Fruit fly (Drosophila melanogaster) whole organism, embryonic: Measurements from ENCODE around the gene snk.
A peak's percentile ranks its signal among the peaks of the same experiment; 100 is the strongest.

Experiments used
- Atf3 ChIP-seq: fragments of 200-800 bp; sonication (Bioruptor generic); optimal IDR thresholded peaks from 3 replicates; lab custom pipeline; 2016; ENCODE audit warnings: missing biosample characterization, missing genetic modification characterization
- BEAF-32 ChIP-seq: fragments of 200-800 bp; sonication (Bioruptor generic); optimal IDR thresholded peaks from 3 replicates; lab custom pipeline; 2017; ENCODE audit warnings: missing biosample characterization, missing genetic modification characterization, mild to moderate bottlenecking, moderate library complexity, missing genetic modification reagents
- CG10321 ChIP-seq: fragments of 200-800 bp; sonication (Bioruptor generic); IDR thresholded peaks from 2 replicates; pipeline ENCODE4 v1.3.6; 2022; ENCODE audit warnings: missing biosample characterization, missing genetic modification characterization
- CG10431 ChIP-seq: fragments of 200-800 bp; sonication (Bioruptor generic); optimal IDR thresholded peaks from 3 replicates; lab custom pipeline; 2018; ENCODE audit warnings: missing biosample characterization, mild to moderate bottlenecking, missing genetic modification characterization
- CG12071 ChIP-seq: fragments of 200-800 bp; sonication (Bioruptor generic); optimal IDR thresholded peaks from 3 replicates; lab custom pipeline; 2018; ENCODE audit warnings: missing biosample characterization, mild to moderate bottlenecking, missing genetic modification characterization
- CG12236 ChIP-seq: fragments of 200-800 bp; sonication (Bioruptor generic); optimal IDR thresholded peaks from 2 replicates; lab custom pipeline; 2016; ENCODE audit warnings: missing biosample characterization, missing genetic modification characterization
- CG15479 ChIP-seq: fragments of 200-800 bp; sonication (Bioruptor generic); optimal IDR thresholded peaks from 3 replicates; lab custom pipeline; 2019; ENCODE audit warnings: missing biosample characterization, mild to moderate bottlenecking, missing genetic modification characterization, moderate library complexity
- CG16779 ChIP-seq: fragments of 200-800 bp; sonication (Bioruptor generic); IDR thresholded peaks from 2 replicates; pipeline ENCODE4 v1.3.6; 2022; ENCODE audit warnings: missing biosample characterization, missing genetic modification characterization
- CG18476 ChIP-seq: fragments of 200-800 bp; sonication (Bioruptor generic); optimal IDR thresholded peaks from 2 replicates; lab custom pipeline; 2016; ENCODE audit warnings: missing biosample characterization, mild to moderate bottlenecking, missing genetic modification characterization
- CG2120 ChIP-seq: fragments of 200-800 bp; sonication (Bioruptor generic); optimal IDR thresholded peaks from 3 replicates; lab custom pipeline; 2016; ENCODE audit warnings: missing biosample characterization, missing genetic modification characterization
- CG2678 ChIP-seq: fragments of 200-800 bp; sonication (Bioruptor generic); optimal IDR thresholded peaks from 3 replicates; lab custom pipeline; 2019; ENCODE audit warnings: missing biosample characterization, mild to moderate bottlenecking, missing genetic modification characterization, moderate library complexity
- CG33213 ChIP-seq: fragments of 200-800 bp; sonication (Bioruptor generic); optimal IDR thresholded peaks from 3 replicates; lab custom pipeline; 2016; ENCODE audit warnings: missing biosample characterization, missing genetic modification characterization
- CG34376 ChIP-seq: fragments of 200-800 bp; sonication (Bioruptor generic); optimal IDR thresholded peaks from 2 replicates; lab custom pipeline; 2018; ENCODE audit warnings: missing biosample characterization, mild to moderate bottlenecking, missing genetic modification characterization
- CG4328 ChIP-seq: fragments of 200-800 bp; sonication (Bioruptor generic); optimal IDR thresholded peaks from 3 replicates; lab custom pipeline; 2017; ENCODE audit warnings: missing biosample characterization, missing genetic modification reagents, missing genetic modification characterization
- CG7556 ChIP-seq: fragments of 200-800 bp; sonication (Bioruptor generic); optimal IDR thresholded peaks from 2 replicates; lab custom pipeline; 2017; ENCODE audit warnings: missing biosample characterization, mild to moderate bottlenecking, missing genetic modification characterization
- CG8944 ChIP-seq: fragments of 200-800 bp; sonication (Bioruptor generic); optimal IDR thresholded peaks from 3 replicates; lab custom pipeline; 2016; ENCODE audit warnings: missing biosample characterization, missing genetic modification characterization
- CG9932 ChIP-seq: fragments of 200-800 bp; sonication (Bioruptor generic); IDR thresholded peaks from 2 replicates; pipeline ENCODE4 v1.3.6; 2022; ENCODE audit warnings: missing biosample characterization, missing genetic modification characterization
- D19B ChIP-seq: fragments of 200-800 bp; sonication (Bioruptor generic); optimal IDR thresholded peaks from 2 replicates; lab custom pipeline; 2017; ENCODE audit warnings: missing biosample characterization, mild to moderate bottlenecking, missing genetic modification characterization
- Dek ChIP-seq: fragments of 200-800 bp; sonication (Bioruptor generic); optimal IDR thresholded peaks from 3 replicates; lab custom pipeline; 2019; ENCODE audit warnings: missing biosample characterization, mild to moderate bottlenecking, missing genetic modification characterization, moderate library complexity
- Dfd ChIP-seq, 2 experiments: fragments of >200 bp; optimal IDR thresholded peaks; 2 replicates each; lab custom pipeline; 2017; ENCODE audit warnings: missing biosample characterization in 2 of 2, missing genetic modification characterization in 2 of 2
- E2f1 ChIP-seq: fragments of 200-800 bp; sonication (Bioruptor generic); IDR thresholded peaks from 2 replicates; pipeline ENCODE4 v1.3.6; 2022; ENCODE audit warnings: missing biosample characterization, missing genetic modification characterization
- HLHmδ ChIP-seq: fragments of 200-800 bp; sonication (Bioruptor generic); optimal IDR thresholded peaks from 2 replicates; lab custom pipeline; 2018; ENCODE audit warnings: missing biosample characterization, mild to moderate bottlenecking, missing genetic modification characterization, moderate library complexity
- HmgZ ChIP-seq: fragments of 200-800 bp; sonication (Bioruptor generic); optimal IDR thresholded peaks from 2 replicates; lab custom pipeline; 2018; ENCODE audit warnings: missing biosample characterization, mild to moderate bottlenecking, missing genetic modification characterization
- MBD-R2 ChIP-seq: fragments of 200-800 bp; sonication (Bioruptor generic); IDR thresholded peaks from 2 replicates; pipeline ENCODE4 v1.3.6; 2022; ENCODE audit warnings: missing biosample characterization, missing genetic modification characterization
- Mad ChIP-seq: fragments of 200-800 bp; sonication (Bioruptor generic); optimal IDR thresholded peaks from 2 replicates; lab custom pipeline; 2016; ENCODE audit warnings: missing biosample characterization, missing genetic modification characterization
- NFAT ChIP-seq: fragments of 200-800 bp; sonication (Bioruptor generic); IDR thresholded peaks from 2 replicates; pipeline ENCODE4 v1.3.6; 2022; ENCODE audit warnings: missing biosample characterization, missing genetic modification characterization
- Side ChIP-seq: fragments of 200-800 bp; sonication (Bioruptor generic); optimal IDR thresholded peaks from 2 replicates; lab custom pipeline; 2016; ENCODE audit warnings: missing biosample characterization, missing genetic modification characterization
- Sin3A ChIP-seq: fragments of >200 bp; optimal IDR thresholded peaks from 2 replicates; lab custom pipeline; 2018
- Stat92E ChIP-seq, 3 experiments: fragments of >200 bp in 2 of 3; fragments of 200-800 bp in 1 of 3; sonication (Bioruptor generic) in 1 of 3; optimal IDR thresholded peaks; 2 replicates each; lab custom pipeline; 2017 to 2019; ENCODE audit warnings: missing biosample characterization in 3 of 3, missing genetic modification characterization in 3 of 3, mild to moderate bottlenecking in 1 of 3, moderate library complexity in 1 of 3
- YL-1 ChIP-seq: fragments of 200-800 bp; sonication (Bioruptor generic); optimal IDR thresholded peaks from 3 replicates; lab custom pipeline; 2017; ENCODE audit warnings: missing biosample characterization, mild to moderate bottlenecking, missing genetic modification characterization
- ab ChIP-seq: fragments of 200-800 bp; sonication (Bioruptor generic); optimal IDR thresholded peaks from 2 replicates; lab custom pipeline; 2016; ENCODE audit warnings: missing biosample characterization, missing genetic modification characterization
- aop ChIP-seq: fragments of 200-800 bp; sonication (Bioruptor generic); IDR thresholded peaks from 2 replicates; pipeline ENCODE4 v1.3.6; 2022; ENCODE audit warnings: missing biosample characterization, missing genetic modification characterization
- ash1 ChIP-seq: fragments of 200-800 bp; sonication (Bioruptor generic); optimal IDR thresholded peaks from 2 replicates; lab custom pipeline; 2018; ENCODE audit warnings: missing biosample characterization, mild to moderate bottlenecking, missing genetic modification characterization
- bowl ChIP-seq: fragments of 200-800 bp; sonication (Bioruptor generic); IDR thresholded peaks from 2 replicates; pipeline ENCODE4 v1.3.6; 2022; ENCODE audit warnings: missing biosample characterization, missing genetic modification characterization
- caup ChIP-seq: fragments of 200-800 bp; sonication (Bioruptor generic); optimal IDR thresholded peaks from 3 replicates; lab custom pipeline; 2017; ENCODE audit warnings: missing biosample characterization, mild to moderate bottlenecking, missing genetic modification characterization, moderate library complexity; ENCODE audit not compliant: severe bottlenecking
- corto ChIP-seq: fragments of 200-800 bp; sonication (Bioruptor generic); optimal IDR thresholded peaks from 2 replicates; lab custom pipeline; 2016; ENCODE audit warnings: missing biosample characterization, mild to moderate bottlenecking, missing genetic modification characterization, moderate library complexity
- dmrt99B ChIP-seq: fragments of 200-800 bp; sonication (Bioruptor generic); optimal IDR thresholded peaks from 2 replicates; lab custom pipeline; 2018; ENCODE audit warnings: missing biosample characterization, mild to moderate bottlenecking, missing genetic modification characterization, moderate library complexity
- gsb-n ChIP-seq: fragments of 200-800 bp; sonication (Bioruptor generic); optimal IDR thresholded peaks from 3 replicates; lab custom pipeline; 2018; ENCODE audit warnings: missing biosample characterization, mild to moderate bottlenecking, missing genetic modification characterization
- ham ChIP-seq: fragments of 200-800 bp; sonication (Bioruptor generic); IDR thresholded peaks from 2 replicates; pipeline ENCODE4 v1.3.6; 2022; ENCODE audit warnings: missing biosample characterization, missing genetic modification characterization
- lilli ChIP-seq: fragments of 200-800 bp; sonication (Bioruptor generic); optimal IDR thresholded peaks from 3 replicates; lab custom pipeline; 2016; ENCODE audit warnings: missing biosample characterization, missing genetic modification characterization
- lola ChIP-seq, 3 experiments: fragments of >200 bp in 2 of 3; fragments of 200-800 bp in 1 of 3; sonication (Bioruptor generic) in 1 of 3; optimal IDR thresholded peaks; 2 replicates each; lab custom pipeline; 2017 to 2019; ENCODE audit warnings: missing biosample characterization in 3 of 3, missing genetic modification characterization in 3 of 3, mild to moderate bottlenecking in 1 of 3, moderate library complexity in 1 of 3
- nerfin-1 ChIP-seq: fragments of 200-800 bp; sonication (Bioruptor generic); optimal IDR thresholded peaks from 3 replicates; lab custom pipeline; 2019; ENCODE audit warnings: missing biosample characterization, mild to moderate bottlenecking, missing genetic modification characterization, moderate library complexity
- nerfin-2 ChIP-seq: fragments of 200-800 bp; sonication (Bioruptor generic); IDR thresholded peaks from 2 replicates; pipeline ENCODE4 v1.3.6; 2022; ENCODE audit warnings: missing biosample characterization, missing genetic modification characterization; ENCODE audit not compliant: partially characterized antibody
- repo ChIP-seq: fragments of 200-800 bp; sonication (Bioruptor generic); optimal IDR thresholded peaks from 2 replicates; lab custom pipeline; 2016; ENCODE audit warnings: missing biosample characterization, missing genetic modification characterization
- scrt ChIP-seq: fragments of 200-800 bp; sonication (Bioruptor generic); optimal IDR thresholded peaks from 2 replicates; lab custom pipeline; 2018; ENCODE audit warnings: missing biosample characterization, mild to moderate bottlenecking, missing genetic modification characterization, moderate library complexity
- sens ChIP-seq: fragments of 200-800 bp; sonication (Bioruptor generic); peaks from one replicate; lab custom pipeline; 2016; ENCODE audit warnings: missing biosample characterization, missing genetic modification characterization
- twi ChIP-seq: fragments of 200-800 bp; optimal IDR thresholded peaks from 2 replicates; lab custom pipeline; 2019; ENCODE audit warnings: missing biosample characterization, mild to moderate bottlenecking, missing genetic modification characterization, moderate library complexity
- yki ChIP-seq: fragments of >200 bp; optimal IDR thresholded peaks from 3 replicates; lab custom pipeline; 2018
- zfh1 ChIP-seq: fragments of 200-800 bp; sonication (Bioruptor generic); IDR thresholded peaks from 3 replicates; pipeline ENCODE4 v1.3.6; 2022; ENCODE audit warnings: missing biosample characterization, missing genetic modification characterization

snk gene

DNA sequence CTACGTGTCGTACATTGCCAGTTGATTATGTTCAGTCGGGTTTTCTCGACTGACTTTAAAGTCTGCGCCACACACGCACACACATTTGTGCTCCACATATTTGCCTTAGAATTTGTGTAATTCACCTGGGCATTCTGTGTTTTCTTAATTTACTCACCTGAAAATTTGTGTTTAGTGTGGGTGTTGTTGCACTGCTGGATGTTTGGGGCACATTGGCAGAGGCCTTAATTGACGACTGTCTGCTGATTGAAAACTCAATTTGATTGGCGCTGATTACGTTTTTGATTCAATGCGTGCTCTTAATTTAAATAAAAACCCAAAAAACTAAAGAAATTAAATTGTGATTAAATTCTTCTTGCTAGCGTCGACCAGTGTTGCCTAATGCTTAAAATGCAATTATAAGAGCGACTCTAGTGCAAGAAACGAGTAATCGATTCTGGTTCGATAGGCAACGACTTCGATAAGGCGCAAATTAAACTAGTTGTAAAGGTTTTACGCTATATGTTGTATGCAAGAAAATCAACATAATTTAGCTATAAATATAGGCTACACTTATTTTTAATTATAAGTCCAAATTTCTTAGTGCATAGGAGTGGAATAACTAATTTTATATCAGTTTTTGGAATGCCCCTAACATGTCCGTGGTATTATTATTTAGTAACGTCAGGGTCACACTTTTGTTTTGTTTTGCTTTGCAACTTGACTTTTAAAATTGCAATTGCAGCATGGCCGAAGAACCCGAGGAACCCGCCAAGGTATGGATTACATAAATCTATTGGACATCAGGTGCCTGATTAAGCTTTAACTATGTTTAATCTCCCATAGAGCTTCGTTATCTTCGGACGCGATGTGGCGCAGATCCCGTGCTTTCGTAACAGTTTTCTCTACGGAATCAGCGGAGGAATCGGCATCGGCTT lies 12.1 kb downstream of the snk start, which contains the start of the genes CG46281 and CG46280 (continued):
- no peak for TF ChIP-seq nerfin-2 (GFP tag; lab: Robert Waterston, UW)
- TF ChIP-seq repo (GFP tag; lab: Kevin White, UChicago) = peak; percentile 9
- TF ChIP-seq CG10431 (GFP tag; lab: Kevin White, UChicago) = no peak
- TF ChIP-seq ab (GFP tag; lab: Kevin White, UChicago) = no peak
- no peak for TF ChIP-seq CG2678
- no peak for TF ChIP-seq bowl (GFP tag; lab: Robert Waterston, UW)
- TF ChIP-seq CG9932 (GFP tag; lab: Robert Waterston, UW) = no peak
- no peak for TF ChIP-seq E2f1 (GFP tag; lab: Robert Waterston, UW)
- no peak for TF ChIP-seq CG18476 (GFP tag; lab: Kevin White, UChicago)
- no peak for TF ChIP-seq caup (GFP tag; lab: Kevin White, UChicago)
- no peak for TF ChIP-seq Dek (tag; lab: Kevin White, UChicago)
- peak; percentile 14 for TF ChIP-seq Mad (GFP tag; lab: Kevin White, UChicago)
- no peak for TF ChIP-seq aop (GFP tag; lab: Robert Waterston, UW)
- no peak for TF ChIP-seq CG34376 (GFP tag; lab: Kevin White, UChicago)
- TF ChIP-seq twi (tag; lab: Kevin White, UChicago) = no peak
- TF ChIP-seq CG15479 (GFP tag; lab: Kevin White, UChicago) = no peak
- TF ChIP-seq MBD-R2 (GFP tag; lab: Robert Waterston, UW) = peak; percentile 66
- no peak for TF ChIP-seq CG8944
- peak; percentile 22 for TF ChIP-seq CG4328 (GFP tag; lab: Kevin White, UChicago)
- no peak for TF ChIP-seq NFAT (GFP tag; lab: Robert Waterston, UW)
- peak; percentile 83 for TF ChIP-seq YL-1 (GFP tag; lab: Kevin White, UChicago)
- TF ChIP-seq lilli (GFP tag; lab: Kevin White, UChicago) = peak; percentile 66
- peak; percentile 93 for TF ChIP-seq sens (GFP tag; lab: Kevin White, UChicago)
- peak; percentile 68 for TF ChIP-seq BEAF-32 (GFP tag; lab: Kevin White, UChicago)
- TF ChIP-seq CG33213 (GFP tag; lab: Kevin White, UChicago) = peak; percentile 24
- TF ChIP-seq ash1 (GFP tag; lab: Kevin White, UChicago) = no peak
- TF ChIP-seq CG10321 = no peak
- TF ChIP-seq Sin3A (lab: Kevin White, UChicago) = peak; percentile 66
- peak; percentile 71 for TF ChIP-seq CG2120 (GFP tag; lab: Kevin White, UChicago)
- TF ChIP-seq CG7556 = no peak
- TF ChIP-seq CG12071 (GFP tag; lab: Kevin White, UChicago) = no peak
- no peak for TF ChIP-seq gsb-n
- no peak for TF ChIP-seq dmrt99B
- peak; percentile 43 for TF ChIP-seq nerfin-1 (tag; lab: Kevin White, UChicago)
- TF ChIP-seq Dfd (GFP tag; optimal IDR thresholded peaks at IDR 0.05; lab: Kevin White, UChicago) = no peak
- TF ChIP-seq HmgZ (tag; lab: Kevin White, UChicago) = peak; percentile 35
- no peak for TF ChIP-seq scrt (GFP tag; lab: Kevin White, UChicago)
- TF ChIP-seq lola (GFP tag; optimal IDR thresholded peaks at IDR 0.05; lab: Kevin White, UChicago) = peak in 1 of 3 experiments; percentile 30
- TF ChIP-seq CG12236 (GFP tag; lab: Kevin White, UChicago) = no peak
- no peak for TF ChIP-seq ham
- no peak for TF ChIP-seq Stat92E (GFP tag; optimal IDR thresholded peaks at IDR 0.05; lab: Kevin White, UChicago)
- TF ChIP-seq Atf3 (GFP tag; lab: Kevin White, UChicago) = no peak
- TF ChIP-seq zfh1 (GFP tag; lab: Robert Waterston, UW) = no peak; the same call in 2 of the 3 replicates
- no peak for TF ChIP-seq yki (lab: Kevin White, UChicago)
- TF ChIP-seq HLHmδ (GFP tag; lab: Kevin White, UChicago) = no peak
- TF ChIP-seq D19B (GFP tag; lab: Kevin White, UChicago) = no peak
- TF ChIP-seq CG16779 (GFP tag; lab: Robert Waterston, UW) = no peak
- peak; percentile 29 for TF ChIP-seq Side (GFP tag; lab: Kevin White, UChicago)
- TF ChIP-seq corto (GFP tag; lab: Kevin White, UChicago) = no peak
